Worm (Caenorhabditis elegans) whole organism, midembryonic: ENCODE results near the gene C45G9.12.

ENCODE experiments used
- T22C8.4 ChIP-seq: fragments of 200-800 bp; sonication (Bioruptor generic); IDR thresholded peaks from 2 replicates; pipeline ENCODE4 v1.3.6; 2022; ENCODE audit warnings: missing genetic modification characterization, missing compliant biosample characterization
- cog-1 ChIP-seq: sonication (generic microtip); optimal IDR thresholded peaks from 2 replicates; lab custom pipeline; 2016; ENCODE audit warnings: missing genetic modification characterization, missing compliant biosample characterization
- flt-1 ChIP-seq: fragments of 200-800 bp; sonication (Bioruptor generic); IDR thresholded peaks from 2 replicates; pipeline ENCODE4 v1.3.6; 2022; ENCODE audit warnings: missing genetic modification characterization, missing compliant biosample characterization
- klf-2 ChIP-seq: fragments of 200-800 bp; sonication (Bioruptor generic); conservative IDR thresholded peaks from 2 replicates; pipeline ENCODE4 v1.3.6; 2022; ENCODE audit warnings: missing genetic modification reagents, missing genetic modification characterization, missing compliant biosample characterization
- ztf-23 ChIP-seq: fragments of 200-800 bp; sonication (Bioruptor generic); IDR thresholded peaks from 2 replicates; pipeline ENCODE4 v1.3.6; 2022; ENCODE audit warnings: missing genetic modification reagents, missing genetic modification characterization, missing compliant biosample characterization

DNA sequence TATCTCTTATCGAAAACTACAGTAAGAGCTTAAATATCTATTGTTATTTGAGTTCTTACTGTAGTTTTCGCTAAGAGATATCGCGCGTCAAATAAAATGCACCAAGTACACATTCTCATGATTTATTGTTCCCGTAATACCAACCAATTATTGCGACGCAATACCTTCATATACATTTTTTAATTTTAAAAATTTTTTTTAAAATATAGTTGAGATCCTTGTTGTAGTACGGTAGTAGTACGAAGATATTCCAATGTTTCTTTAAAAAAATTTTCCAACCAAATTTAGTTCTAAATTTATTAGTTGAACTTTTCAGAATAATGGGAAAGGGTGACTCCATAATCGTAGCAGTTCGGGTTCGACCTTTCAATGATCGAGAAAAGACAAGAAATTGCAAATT, 40.8 kb downstream of the C45G9.12 start, which contains the start of gene klp-6:
- TF ChIP-seq flt-1 (GFP tag; lab: Robert Waterston, UW) (no peak), klf-2 (GFP tag; lab: Robert Waterston, UW) (no peak), T22C8.4 (GFP tag; lab: Robert Waterston, UW) (no peak), cog-1 (no peak), ztf-23 (no peak)
